Fruit fly (Drosophila melanogaster): ENCODE results near the gene CG15824.

CG15824 gene

dm6 chr2L:867899-868605 is 16.9 kb downstream of the CG15824 start, which contains the start of gene aru (continued):
- TF ChIP-seq CG17568 (GFP tag; optimal IDR thresholded peaks at IDR 0.05) = peak; percentile 67
- no peak for TF ChIP-seq Dfd (GFP tag; optimal IDR thresholded peaks at IDR 0.05)
- TF ChIP-seq lmd (GFP tag; IDR thresholded peaks at IDR 0.05) = no peak
- no peak for TF ChIP-seq mam (GFP tag; optimal IDR thresholded peaks at IDR 0.05)
- no peak for TF ChIP-seq tio (GFP tag; optimal IDR thresholded peaks at IDR 0.05)
- TF ChIP-seq CG7556 (GFP tag; optimal IDR thresholded peaks at IDR 0.05) = peak; percentile 29
- TF ChIP-seq CG7271 (tag; optimal IDR thresholded peaks at IDR 0.05) = no peak
- TF ChIP-seq yki (optimal IDR thresholded peaks at IDR 0.05) = no peak
- TF ChIP-seq CG9727 (GFP tag; optimal IDR thresholded peaks at IDR 0.05) = peak; percentile 14
- TF ChIP-seq Atf-2 (GFP tag; optimal IDR thresholded peaks at IDR 0.05) = no peak
- peak; percentile 45 for TF ChIP-seq HmgZ (tag; optimal IDR thresholded peaks at IDR 0.05)
- TF ChIP-seq unpg (GFP tag; optimal IDR thresholded peaks at IDR 0.05) = peak; percentile 47
- TF ChIP-seq az2 (GFP tag; optimal IDR thresholded peaks at IDR 0.05) = no peak
- TF ChIP-seq dimm (GFP tag; IDR thresholded peaks at IDR 0.05) = no peak
- TF ChIP-seq CG32532 (GFP tag; IDR thresholded peaks at IDR 0.05) = no peak; the same call in 1 of the 2 replicates
- TF ChIP-seq sna (GFP tag; IDR thresholded peaks at IDR 0.05; ENCODE audit: partially characterized antibody) = no peak
- peak; percentile 28 for TF ChIP-seq CG1603 (tag; optimal IDR thresholded peaks at IDR 0.05)
- TF ChIP-seq CG31365 (tag; optimal IDR thresholded peaks at IDR 0.05) = no peak
- peak; percentile 21; the same call in 1 of the 3 replicates for TF ChIP-seq HLH4C (GFP tag; IDR thresholded peaks at IDR 0.05; ENCODE audit: partially characterized antibody)
- no peak for TF ChIP-seq esg (GFP tag; conservative IDR thresholded peaks at IDR 0.05)
- no peak for TF ChIP-seq Hr3 (GFP tag; optimal IDR thresholded peaks at IDR 0.05)
- peak; percentile 9 for TF ChIP-seq Vsx1 (GFP tag; optimal IDR thresholded peaks at IDR 0.05)
- peak; percentile 1 for TF ChIP-seq gsb-n (tag; optimal IDR thresholded peaks at IDR 0.05)
- no peak for TF ChIP-seq stwl (tag; optimal IDR thresholded peaks at IDR 0.05)
- no peak for TF ChIP-seq tll (GFP tag; optimal IDR thresholded peaks at IDR 0.05)
- no peak for TF ChIP-seq D19B (GFP tag; optimal IDR thresholded peaks at IDR 0.05)
- TF ChIP-seq CG16813 (GFP tag; IDR thresholded peaks at IDR 0.05; ENCODE audit: partially characterized antibody) = no peak
- no peak for TF ChIP-seq fd64A (GFP tag; optimal IDR thresholded peaks at IDR 0.05)
- no peak for TF ChIP-seq klu (GFP tag; IDR thresholded peaks at IDR 0.05)
- TF ChIP-seq CG8944 (GFP tag; optimal IDR thresholded peaks at IDR 0.05) = no peak
- TF ChIP-seq hkb (optimal IDR thresholded peaks at IDR 0.05) = no peak
- peak; percentile 74 for TF ChIP-seq hkb (GFP tag; IDR thresholded peaks at IDR 0.05)
- no peak for TF ChIP-seq usp (GFP tag; optimal IDR thresholded peaks at IDR 0.05)
- peak; percentile 42 for TF ChIP-seq CG7839 (tag; optimal IDR thresholded peaks at IDR 0.05)
- no peak for TF ChIP-seq aop (GFP tag; IDR thresholded peaks at IDR 0.05)
- TF ChIP-seq CG14965 (GFP tag; optimal IDR thresholded peaks at IDR 0.05; ENCODE audit: borderline replicate concordance) = no peak
- no peak for TF ChIP-seq CG6689 (GFP tag; IDR thresholded peaks at IDR 0.05)
- no peak for TF ChIP-seq CG8290 (GFP tag; optimal IDR thresholded peaks at IDR 0.05)
- peak in 1 of 2 experiments; percentile 42 for TF ChIP-seq CG8290 (tag; optimal IDR thresholded peaks at IDR 0.05)
- TF ChIP-seq bsh (GFP tag; optimal IDR thresholded peaks at IDR 0.05) = peak in 1 of 2 experiments; percentile 49
- no peak for TF ChIP-seq ap (GFP tag; IDR thresholded peaks at IDR 0.05)
- no peak for TF ChIP-seq her (GFP tag; optimal IDR thresholded peaks at IDR 0.05)
- peak; percentile 38; the same call in 1 of the 2 replicates for TF ChIP-seq sob (GFP tag; IDR thresholded peaks at IDR 0.05)
- TF ChIP-seq CG10565 (GFP tag; optimal IDR thresholded peaks at IDR 0.05) = no peak
- TF ChIP-seq Hand (GFP tag; optimal IDR thresholded peaks at IDR 0.05) = peak; percentile 9
- TF ChIP-seq CG10959 (GFP tag; IDR thresholded peaks at IDR 0.05) = no peak
- TF ChIP-seq knrl (GFP tag; IDR thresholded peaks at IDR 0.05; ENCODE audit: partially characterized antibody) = no peak
- peak; percentile 37 for TF ChIP-seq fd102C (GFP tag; optimal IDR thresholded peaks at IDR 0.05)
- no peak for TF ChIP-seq CG3163 (GFP tag; optimal IDR thresholded peaks at IDR 0.05)
- no peak for TF ChIP-seq peb (GFP tag; IDR thresholded peaks at IDR 0.05)
